Worm (Caenorhabditis elegans): ENCODE results near the gene mrps-21.

DNA sequence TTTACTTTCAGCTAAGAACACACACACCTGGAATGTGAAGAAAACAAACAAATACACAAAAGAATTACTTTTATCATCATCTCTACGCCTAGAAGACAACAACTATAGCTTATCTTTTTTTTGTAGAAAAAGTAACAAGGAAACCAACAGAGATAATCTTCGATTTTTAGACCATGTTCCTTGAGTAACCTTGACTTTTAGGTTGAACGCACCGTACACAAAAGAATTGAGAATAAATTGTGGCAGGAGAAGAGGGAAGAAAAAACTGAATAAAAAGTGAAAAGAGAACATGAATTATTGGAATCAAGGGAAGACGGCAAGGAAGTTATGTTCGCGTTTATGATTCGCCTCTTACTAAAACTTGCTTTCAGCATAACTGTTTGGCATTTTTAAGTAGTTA is 18.4 kb downstream of the mrps-21 start:
- no peak for TF ChIP-seq ceh-22 (tag; optimal IDR thresholded peaks at IDR 0.05)
- no peak for TF ChIP-seq dmd-4 (tag; optimal IDR thresholded peaks at IDR 0.05; ENCODE audit: borderline replicate concordance)
- TF ChIP-seq hlh-8 (tag; optimal IDR thresholded peaks at IDR 0.05), result no peak
- TF ChIP-seq pha-2 (tag; optimal IDR thresholded peaks at IDR 0.05), result no peak
- TF ChIP-seq tbx-7 (tag; optimal IDR thresholded peaks at IDR 0.05), result no peak
- TF ChIP-seq ceh-9 (tag; optimal IDR thresholded peaks at IDR 0.05), result no peak
- TF ChIP-seq odd-2 (tag; optimal IDR thresholded peaks at IDR 0.05), result no peak
- TF ChIP-seq pqm-1 (tag; optimal IDR thresholded peaks at IDR 0.05), result no peak
- no peak for TF ChIP-seq C08G9.2 (tag; optimal IDR thresholded peaks at IDR 0.05)
- no peak for TF ChIP-seq nhr-232 (tag; optimal IDR thresholded peaks at IDR 0.05)
- no peak for TF ChIP-seq ahr-1 (tag; optimal IDR thresholded peaks at IDR 0.05)
- no peak for TF ChIP-seq tbx-2 (tag; optimal IDR thresholded peaks at IDR 0.05)

Measured in whole organism, late embryonic.